Worm (Caenorhabditis elegans) whole organism, L2 larva: ENCODE data around the gene F16B4.5.

Experiments
- ceh-16 ChIP-seq: fragments of 150-350 bp; optimal IDR thresholded peaks from 2 replicates; lab custom pipeline; 2014; ENCODE audit warnings: missing biosample characterization, missing genetic modification characterization
- elt-3 ChIP-seq: sonication (generic microtip); optimal IDR thresholded peaks from 2 replicates; lab custom pipeline; 2017; ENCODE audit warnings: missing biosample characterization, missing genetic modification characterization
- lsy-2 ChIP-seq, 2 experiments: fragments of 150-350 bp in 1 of 2; sonication (generic microtip) in 1 of 2; optimal IDR thresholded peaks; 2 replicates each; lab custom pipeline; 2014 to 2017; ENCODE audit warnings: missing biosample characterization in 2 of 2, missing genetic modification characterization in 2 of 2
- mdl-1 ChIP-seq, 2 experiments: fragments of 150-350 bp in 1 of 2; sonication (generic microtip) in 1 of 2; optimal IDR thresholded peaks; 2 replicates each; lab custom pipeline; 2017; ENCODE audit warnings: missing biosample characterization in 2 of 2, missing genetic modification characterization in 2 of 2
- nhr-77 ChIP-seq: fragments of 150-350 bp; optimal IDR thresholded peaks from 2 replicates; lab custom pipeline; 2014; ENCODE audit warnings: missing biosample characterization, missing genetic modification characterization
- peb-1 ChIP-seq: fragments of 150-350 bp; optimal IDR thresholded peaks from 2 replicates; lab custom pipeline; 2014; ENCODE audit warnings: missing biosample characterization, missing genetic modification characterization
- skn-1 ChIP-seq: sonication (generic microtip); optimal IDR thresholded peaks from 2 replicates; lab custom pipeline; 2017; ENCODE audit warnings: missing biosample characterization, missing genetic modification characterization

DNA sequence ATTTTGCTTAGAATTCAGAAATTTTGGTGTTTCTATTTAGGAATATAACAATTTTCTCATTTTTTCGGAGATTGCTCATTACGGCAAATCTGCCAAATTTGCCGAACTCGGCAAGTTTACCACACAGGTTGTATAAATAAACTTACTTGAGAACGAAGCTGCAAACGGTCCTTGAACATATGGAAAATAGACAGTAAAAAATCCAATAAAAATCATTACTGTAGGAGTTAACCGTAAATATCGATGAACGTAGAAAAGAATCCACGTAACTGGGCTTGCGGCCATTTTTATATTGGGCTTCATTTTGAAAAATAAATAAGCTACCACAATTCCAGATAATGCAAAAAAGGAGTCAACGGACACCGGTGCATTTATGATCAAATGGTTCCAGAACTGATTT is 48.0 kb upstream of the F16B4.5 start:
- no peak for TF ChIP-seq lsy-2 (tag; optimal IDR thresholded peaks at IDR 0.05; lab: Kevin White, UChicago)
- no peak for TF ChIP-seq skn-1 (tag; lab: Kevin White, UChicago)
- no peak for TF ChIP-seq elt-3 (tag; lab: Kevin White, UChicago)
- TF ChIP-seq peb-1: no peak
- no peak for TF ChIP-seq nhr-77 (tag; lab: Kevin White, UChicago)
- TF ChIP-seq mdl-1 (tag; optimal IDR thresholded peaks at IDR 0.05; lab: Kevin White, UChicago): no peak
- TF ChIP-seq ceh-16: no peak
